Fruit fly (Drosophila melanogaster) whole organism, embryonic: ENCODE data around the gene Ndfip.

ENCODE experiments used
- Aef1 ChIP-seq: fragments of 200-800 bp; sonication (Bioruptor generic); IDR thresholded peaks from 3 replicates; pipeline ENCODE4 v1.3.6; 2022; ENCODE audit warnings: missing biosample characterization, missing genetic modification characterization
- C15 ChIP-seq: fragments of 200-800 bp; sonication (Bioruptor generic); IDR thresholded peaks from 3 replicates; pipeline ENCODE4 v1.3.6; 2022; ENCODE audit warnings: missing biosample characterization, missing genetic modification characterization
- CG1024 ChIP-seq: fragments of 200-800 bp; sonication (Bioruptor generic); IDR thresholded peaks from 2 replicates; pipeline ENCODE4 v1.3.6; 2022; ENCODE audit warnings: missing biosample characterization, missing genetic modification characterization
- CG10267 ChIP-seq: fragments of 200-800 bp; sonication (Bioruptor generic); optimal IDR thresholded peaks from 2 replicates; lab custom pipeline; 2018; ENCODE audit warnings: missing biosample characterization, mild to moderate bottlenecking, missing genetic modification characterization, moderate library complexity
- CG11696 ChIP-seq: fragments of 200-800 bp; sonication (Bioruptor generic); IDR thresholded peaks from 2 replicates; pipeline ENCODE4 v1.3.6; 2022; ENCODE audit warnings: missing biosample characterization, missing genetic modification characterization
- CG12219 ChIP-seq: fragments of 200-800 bp; sonication (Bioruptor generic); optimal IDR thresholded peaks from 3 replicates; lab custom pipeline; 2018; ENCODE audit warnings: missing biosample characterization, mild to moderate bottlenecking, missing genetic modification characterization
- CG1233 ChIP-seq: fragments of 200-800 bp; sonication (Bioruptor generic); optimal IDR thresholded peaks from 4 replicates; lab custom pipeline; 2018; ENCODE audit warnings: missing biosample characterization, mild to moderate bottlenecking, missing genetic modification characterization
- CG13775 ChIP-seq: fragments of 200-800 bp; sonication (Bioruptor generic); optimal IDR thresholded peaks from 3 replicates; lab custom pipeline; 2017; ENCODE audit warnings: missing biosample characterization, mild to moderate bottlenecking, missing genetic modification characterization
- CG1647 ChIP-seq: fragments of 200-800 bp; sonication (Bioruptor generic); optimal IDR thresholded peaks from 3 replicates; lab custom pipeline; 2016; ENCODE audit warnings: missing biosample characterization, missing genetic modification characterization
- CG16813 ChIP-seq: fragments of 200-800 bp; sonication (Bioruptor generic); IDR thresholded peaks from 3 replicates; pipeline ENCODE4 v1.3.6; 2022; ENCODE audit warnings: missing biosample characterization, missing genetic modification characterization; ENCODE audit not compliant: partially characterized antibody
- CG18619 ChIP-seq: fragments of 200-800 bp; sonication (Bioruptor generic); optimal IDR thresholded peaks from 3 replicates; lab custom pipeline; 2017; ENCODE audit warnings: missing biosample characterization, mild to moderate bottlenecking, missing genetic modification characterization
- CG2116 ChIP-seq: fragments of 200-800 bp; sonication (Bioruptor generic); optimal IDR thresholded peaks from 3 replicates; lab custom pipeline; 2018; ENCODE audit warnings: missing biosample characterization, mild to moderate bottlenecking, missing genetic modification characterization
- CG2875 ChIP-seq: fragments of 200-800 bp; sonication (Bioruptor generic); optimal IDR thresholded peaks from 2 replicates; lab custom pipeline; 2017; ENCODE audit warnings: missing biosample characterization, mild to moderate bottlenecking, missing genetic modification characterization, missing genetic modification reagents
- CG31365 ChIP-seq: fragments of 200-800 bp; sonication (Bioruptor generic); optimal IDR thresholded peaks from 2 replicates; lab custom pipeline; 2018; ENCODE audit warnings: missing biosample characterization, mild to moderate bottlenecking, missing genetic modification characterization
- CG32532 ChIP-seq: fragments of 200-800 bp; sonication (Bioruptor generic); IDR thresholded peaks from 2 replicates; pipeline ENCODE4 v1.3.6; 2022; ENCODE audit warnings: missing biosample characterization, missing genetic modification characterization
- CG3838 ChIP-seq: fragments of 200-800 bp; sonication (Bioruptor generic); optimal IDR thresholded peaks from 3 replicates; lab custom pipeline; 2016; ENCODE audit warnings: missing biosample characterization, missing genetic modification characterization
- CG3995 ChIP-seq: fragments of 200-800 bp; sonication (Bioruptor generic); optimal IDR thresholded peaks from 3 replicates; lab custom pipeline; 2016; ENCODE audit warnings: missing biosample characterization, missing genetic modification characterization
- CG4328 ChIP-seq: fragments of 200-800 bp; sonication (Bioruptor generic); optimal IDR thresholded peaks from 3 replicates; lab custom pipeline; 2017; ENCODE audit warnings: missing biosample characterization, missing genetic modification reagents, missing genetic modification characterization
- CG5180 ChIP-seq: fragments of 200-800 bp; sonication (Bioruptor generic); optimal IDR thresholded peaks from 3 replicates; lab custom pipeline; 2017; ENCODE audit warnings: missing biosample characterization, missing genetic modification characterization, mild to moderate bottlenecking, moderate library complexity, missing genetic modification reagents
- CG7928 ChIP-seq: fragments of 200-800 bp; sonication (Bioruptor generic); optimal IDR thresholded peaks from 2 replicates; lab custom pipeline; 2017; ENCODE audit warnings: missing biosample characterization, mild to moderate bottlenecking, missing genetic modification characterization
- CG9932 ChIP-seq: fragments of 200-800 bp; sonication (Bioruptor generic); IDR thresholded peaks from 2 replicates; pipeline ENCODE4 v1.3.6; 2022; ENCODE audit warnings: missing biosample characterization, missing genetic modification characterization
- CoRest ChIP-seq: fragments of 200-800 bp; sonication (Bioruptor generic); optimal IDR thresholded peaks from 3 replicates; lab custom pipeline; 2018; ENCODE audit warnings: missing biosample characterization, mild to moderate bottlenecking, missing genetic modification characterization, moderate library complexity
- Dref ChIP-seq: fragments of 200-800 bp; sonication (Bioruptor generic); IDR thresholded peaks from 2 replicates; pipeline ENCODE4 v1.3.6; 2022; ENCODE audit warnings: missing biosample characterization, missing genetic modification characterization
- H15 ChIP-seq: fragments of 200-800 bp; sonication (Bioruptor generic); IDR thresholded peaks from 3 replicates; pipeline ENCODE4 v1.3.6; 2022; ENCODE audit warnings: missing biosample characterization, missing genetic modification characterization
- HmgD ChIP-seq: fragments of 200-800 bp; sonication (Bioruptor generic); optimal IDR thresholded peaks from 3 replicates; lab custom pipeline; 2016; ENCODE audit warnings: missing biosample characterization, missing genetic modification characterization
- Lhr ChIP-seq: fragments of 200-800 bp; sonication (Bioruptor generic); optimal IDR thresholded peaks from 3 replicates; lab custom pipeline; 2017; ENCODE audit warnings: mild to moderate bottlenecking, missing biosample characterization, missing genetic modification reagents, missing genetic modification characterization
- Lim3 ChIP-seq: fragments of 200-800 bp; sonication (Bioruptor generic); IDR thresholded peaks from 2 replicates; pipeline ENCODE4 v1.3.6; 2022; ENCODE audit warnings: missing biosample characterization, missing genetic modification characterization
- MESR4 ChIP-seq: fragments of 200-800 bp; sonication (Bioruptor generic); optimal IDR thresholded peaks from 2 replicates; lab custom pipeline; 2018; ENCODE audit warnings: missing biosample characterization, mild to moderate bottlenecking, missing genetic modification characterization, moderate library complexity
- Mes4 ChIP-seq: fragments of 200-800 bp; sonication (Bioruptor generic); optimal IDR thresholded peaks from 2 replicates; lab custom pipeline; 2016; ENCODE audit warnings: missing biosample characterization, missing genetic modification characterization
- Nf-YC ChIP-seq: fragments of 200-800 bp; optimal IDR thresholded peaks from 3 replicates; lab custom pipeline; 2019; ENCODE audit warnings: missing biosample characterization, mild to moderate bottlenecking, missing genetic modification characterization, moderate library complexity
- NfI ChIP-seq: fragments of 200-800 bp; sonication (Bioruptor generic); optimal IDR thresholded peaks from 3 replicates; lab custom pipeline; 2018; ENCODE audit warnings: missing biosample characterization, mild to moderate bottlenecking, missing genetic modification characterization, moderate library complexity
- Pdp1 ChIP-seq, 2 experiments: fragments of 200-800 bp; sonication (Bioruptor generic); optimal IDR thresholded peaks; 3 replicates each; lab custom pipeline; 2016; ENCODE audit warnings: missing biosample characterization in 2 of 2, missing genetic modification characterization in 2 of 2, mild to moderate bottlenecking in 1 of 2, moderate library complexity in 1 of 2
- Ravus ChIP-seq: fragments of 200-800 bp; sonication (Bioruptor generic); IDR thresholded peaks from 2 replicates; pipeline ENCODE4 v1.3.6; 2022; ENCODE audit warnings: missing biosample characterization, missing genetic modification characterization
- Six4 ChIP-seq: fragments of 200-800 bp; sonication (Bioruptor generic); optimal IDR thresholded peaks from 2 replicates; lab custom pipeline; 2016; ENCODE audit warnings: missing biosample characterization, missing genetic modification characterization
- abd-A ChIP-seq: fragments of 200-800 bp; sonication (Bioruptor generic); optimal IDR thresholded peaks from 3 replicates; lab custom pipeline; 2019; ENCODE audit warnings: missing biosample characterization, mild to moderate bottlenecking, missing genetic modification characterization, moderate library complexity
- ara ChIP-seq: fragments of 200-800 bp; sonication (Bioruptor generic); IDR thresholded peaks from 2 replicates; pipeline ENCODE4 v1.3.6; 2022; ENCODE audit warnings: missing biosample characterization, missing genetic modification characterization
- ash1 ChIP-seq: fragments of 200-800 bp; sonication (Bioruptor generic); optimal IDR thresholded peaks from 2 replicates; lab custom pipeline; 2018; ENCODE audit warnings: missing biosample characterization, mild to moderate bottlenecking, missing genetic modification characterization
- caup ChIP-seq: fragments of 200-800 bp; sonication (Bioruptor generic); optimal IDR thresholded peaks from 3 replicates; lab custom pipeline; 2017; ENCODE audit warnings: missing biosample characterization, mild to moderate bottlenecking, missing genetic modification characterization, moderate library complexity; ENCODE audit not compliant: severe bottlenecking
- crp ChIP-seq, 2 experiments: fragments of 200-800 bp; sonication (Bioruptor generic); optimal IDR thresholded peaks; 2 replicates in 1 of 2; 3 replicates in 1 of 2; lab custom pipeline; 2017; ENCODE audit warnings: missing biosample characterization in 2 of 2, missing genetic modification characterization in 2 of 2, mild to moderate bottlenecking in 1 of 2, moderate library complexity in 1 of 2
- dan ChIP-seq: fragments of 200-800 bp; sonication (Bioruptor generic); IDR thresholded peaks from 2 replicates; pipeline ENCODE4 v1.3.6; 2022; ENCODE audit warnings: missing biosample characterization, missing genetic modification characterization
- dmrt11E ChIP-seq: fragments of 200-800 bp; sonication (Bioruptor generic); optimal IDR thresholded peaks from 3 replicates; lab custom pipeline; 2018; ENCODE audit warnings: missing biosample characterization, mild to moderate bottlenecking, missing genetic modification characterization, moderate library complexity
- emc ChIP-seq: fragments of 200-800 bp; sonication (Bioruptor generic); optimal IDR thresholded peaks from 2 replicates; lab custom pipeline; 2016; ENCODE audit warnings: missing biosample characterization, missing genetic modification characterization
- gem ChIP-seq: fragments of 200-800 bp; sonication (Bioruptor generic); optimal IDR thresholded peaks from 2 replicates; lab custom pipeline; 2019; ENCODE audit warnings: missing biosample characterization, mild to moderate bottlenecking, missing genetic modification characterization, moderate library complexity
- ind ChIP-seq: fragments of 200-800 bp; sonication (Bioruptor generic); optimal IDR thresholded peaks from 3 replicates; lab custom pipeline; 2016; ENCODE audit warnings: missing biosample characterization, missing genetic modification characterization
- ken ChIP-seq: fragments of 200-800 bp; sonication (Bioruptor generic); IDR thresholded peaks from 3 replicates; pipeline ENCODE4 v1.3.6; 2022; ENCODE audit warnings: missing biosample characterization, missing genetic modification characterization
- nerfin-2 ChIP-seq: fragments of 200-800 bp; sonication (Bioruptor generic); IDR thresholded peaks from 2 replicates; pipeline ENCODE4 v1.3.6; 2022; ENCODE audit warnings: missing biosample characterization, missing genetic modification characterization; ENCODE audit not compliant: partially characterized antibody
- phol ChIP-seq: fragments of 200-800 bp; sonication (Bioruptor generic); optimal IDR thresholded peaks from 3 replicates; lab custom pipeline; 2018; ENCODE audit warnings: missing biosample characterization, mild to moderate bottlenecking, missing genetic modification characterization, moderate library complexity
- pum ChIP-seq: fragments of 200-800 bp; sonication (Bioruptor generic); optimal IDR thresholded peaks from 2 replicates; lab custom pipeline; 2016; ENCODE audit warnings: missing biosample characterization, missing genetic modification characterization
- so ChIP-seq: fragments of 200-800 bp; sonication (Bioruptor generic); IDR thresholded peaks from 3 replicates; pipeline ENCODE4 v1.3.6; 2022; ENCODE audit warnings: missing biosample characterization, missing genetic modification characterization
- toy ChIP-seq: fragments of 200-800 bp; sonication (Bioruptor generic); IDR thresholded peaks from 2 replicates; pipeline ENCODE4 v1.3.6; 2022; ENCODE audit warnings: missing biosample characterization, missing genetic modification characterization
- vfl ChIP-seq: fragments of 200-800 bp; sonication (Bioruptor generic); optimal IDR thresholded peaks from 2 replicates; lab custom pipeline; 2016; ENCODE audit warnings: missing biosample characterization, missing genetic modification characterization

The Ndfip gene

DNA sequence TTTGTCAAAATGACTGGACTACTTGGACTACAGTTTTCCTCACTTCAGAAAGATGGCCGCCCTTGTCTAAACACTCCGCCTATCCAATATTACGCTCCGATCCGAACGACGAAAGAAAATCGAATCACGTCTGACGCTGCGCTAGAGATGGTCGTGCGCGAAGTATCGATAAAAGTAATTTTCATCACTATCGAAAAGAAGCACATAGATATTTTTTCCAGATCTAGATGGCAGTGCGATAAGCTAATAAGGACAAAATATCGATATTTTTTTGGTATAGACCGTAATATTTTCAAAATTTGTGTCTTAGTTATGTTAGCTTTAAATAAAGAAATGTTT, 9.2 kb downstream of the Ndfip start, which contains the start of gene Pep (continued):
- no peak for TF ChIP-seq so (GFP tag; lab: Robert Waterston, UW)
- peak; percentile 98 for TF ChIP-seq nerfin-2 (GFP tag; lab: Robert Waterston, UW)
- TF ChIP-seq CoRest (tag; lab: Kevin White, UChicago): peak; percentile 53
- TF ChIP-seq dmrt11E (tag; lab: Kevin White, UChicago): peak; percentile 14
- no peak for TF ChIP-seq CG31365 (tag; lab: Kevin White, UChicago)
- TF ChIP-seq ind (GFP tag; lab: Kevin White, UChicago): no peak
- TF ChIP-seq Six4 (GFP tag; lab: Kevin White, UChicago): no peak
- TF ChIP-seq CG3995 (GFP tag; lab: Kevin White, UChicago): peak; percentile 98
- peak; percentile 34 for TF ChIP-seq gem (tag; lab: Kevin White, UChicago)
- TF ChIP-seq CG2875: no peak
- TF ChIP-seq HmgD: peak; percentile 74
- TF ChIP-seq Ravus (GFP tag; lab: Robert Waterston, UW): no peak
- no peak for TF ChIP-seq CG12219 (GFP tag; lab: Kevin White, UChicago)
- TF ChIP-seq toy (GFP tag; lab: Robert Waterston, UW): no peak
- peak; percentile 93 for TF ChIP-seq MESR4
- TF ChIP-seq Dref (GFP tag; lab: Robert Waterston, UW): peak; percentile 97
- TF ChIP-seq CG10267 (tag; lab: Kevin White, UChicago): peak; percentile 68
- peak; percentile 20 for TF ChIP-seq pum (GFP tag; lab: Kevin White, UChicago)
- TF ChIP-seq ash1 (GFP tag; lab: Kevin White, UChicago): no peak
- no peak; the same call in 1 of the 3 replicates for TF ChIP-seq ken (GFP tag; lab: Robert Waterston, UW)
- TF ChIP-seq dan (GFP tag; lab: Robert Waterston, UW): no peak
- no peak; the same call in 1 of the 2 replicates for TF ChIP-seq CG1024 (GFP tag; lab: Robert Waterston, UW)
- no peak for TF ChIP-seq C15 (GFP tag; lab: Robert Waterston, UW)
- no peak for TF ChIP-seq CG1647
- no peak for TF ChIP-seq CG13775 (GFP tag; lab: Kevin White, UChicago)
- TF ChIP-seq CG4328 (GFP tag; lab: Kevin White, UChicago): no peak
- no peak for TF ChIP-seq CG3838 (GFP tag; lab: Kevin White, UChicago)
- no peak for TF ChIP-seq CG5180 (GFP tag; lab: Kevin White, UChicago)
- no peak for TF ChIP-seq emc (GFP tag; lab: Kevin White, UChicago)
- peak; percentile 35 for TF ChIP-seq CG1233 (GFP tag; lab: Kevin White, UChicago)
- peak in 1 of 2 experiments; percentile 36 for TF ChIP-seq Pdp1 (GFP tag; optimal IDR thresholded peaks at IDR 0.05; lab: Kevin White, UChicago)
- peak; percentile 88 for TF ChIP-seq CG2116 (GFP tag; lab: Kevin White, UChicago)
- TF ChIP-seq Aef1 (GFP tag; lab: Robert Waterston, UW): no peak
- no peak for TF ChIP-seq Nf-YC (tag; lab: Kevin White, UChicago)
- TF ChIP-seq CG9932: no peak; the same call in 1 of the 2 replicates
- TF ChIP-seq vfl (GFP tag; lab: Kevin White, UChicago): peak; percentile 38
- TF ChIP-seq ara (GFP tag; lab: Robert Waterston, UW): no peak
- peak; percentile 24 for TF ChIP-seq NfI (GFP tag; lab: Kevin White, UChicago)
- peak; percentile 99 for TF ChIP-seq CG16813
- no peak for TF ChIP-seq CG7928
- no peak for TF ChIP-seq abd-A (tag; lab: Kevin White, UChicago)
- TF ChIP-seq caup (GFP tag; lab: Kevin White, UChicago): no peak
- no peak for TF ChIP-seq CG18619 (GFP tag; lab: Kevin White, UChicago)
- peak; percentile 72 for TF ChIP-seq phol (tag; lab: Kevin White, UChicago)
- peak; percentile 59 for TF ChIP-seq Lhr
- no peak for TF ChIP-seq CG11696 (GFP tag; lab: Robert Waterston, UW)
- TF ChIP-seq Mes4: no peak
- no peak for TF ChIP-seq H15 (GFP tag; lab: Robert Waterston, UW)
- TF ChIP-seq CG32532 (GFP tag; lab: Robert Waterston, UW): no peak
- TF ChIP-seq Lim3 (GFP tag; lab: Robert Waterston, UW): no peak
- TF ChIP-seq crp (GFP tag; optimal IDR thresholded peaks at IDR 0.05; lab: Kevin White, UChicago): no peak
